Fruit fly (Drosophila melanogaster) whole organism, embryonic: ENCODE measurements around the gene CG14442.

ENCODE experiments used
- C15 ChIP-seq: fragments of 200-800 bp; sonication (Bioruptor generic); IDR thresholded peaks from 3 replicates; pipeline ENCODE4 v1.3.6; 2022; ENCODE audit warnings: missing biosample characterization, missing genetic modification characterization
- CG10431 ChIP-seq: fragments of 200-800 bp; sonication (Bioruptor generic); optimal IDR thresholded peaks from 3 replicates; lab custom pipeline; 2018; ENCODE audit warnings: missing biosample characterization, mild to moderate bottlenecking, missing genetic modification characterization
- CG11085 ChIP-seq: fragments of 200-800 bp; sonication (Bioruptor generic); IDR thresholded peaks from 2 replicates; pipeline ENCODE4 v1.3.6; 2022; ENCODE audit warnings: missing biosample characterization, missing genetic modification characterization
- CG12391 ChIP-seq: fragments of 200-800 bp; sonication (Bioruptor generic); optimal IDR thresholded peaks from 3 replicates; lab custom pipeline; 2018; ENCODE audit warnings: missing biosample characterization, mild to moderate bottlenecking, missing genetic modification characterization, moderate library complexity
- CG17359 ChIP-seq: fragments of 200-800 bp; sonication (Bioruptor generic); optimal IDR thresholded peaks from 3 replicates; lab custom pipeline; 2018; ENCODE audit warnings: missing biosample characterization, mild to moderate bottlenecking, missing genetic modification characterization, moderate library complexity
- CG1792 ChIP-seq: fragments of 200-800 bp; sonication (Bioruptor generic); optimal IDR thresholded peaks from 2 replicates; lab custom pipeline; 2016; ENCODE audit warnings: missing biosample characterization, missing genetic modification characterization
- CG3065 ChIP-seq: fragments of 200-800 bp; sonication (Bioruptor generic); optimal IDR thresholded peaks from 2 replicates; lab custom pipeline; 2016; ENCODE audit warnings: missing biosample characterization, missing genetic modification characterization
- CG3281 ChIP-seq: fragments of 200-800 bp; sonication (Bioruptor generic); optimal IDR thresholded peaks from 3 replicates; lab custom pipeline; 2017; ENCODE audit warnings: missing biosample characterization, mild to moderate bottlenecking, missing genetic modification characterization
- CG34422 ChIP-seq: fragments of 200-800 bp; sonication (Bioruptor generic); IDR thresholded peaks from 3 replicates; pipeline ENCODE4 v1.3.6; 2022; ENCODE audit warnings: missing biosample characterization, missing genetic modification characterization
- CG3847 ChIP-seq: fragments of 200-800 bp; sonication (Bioruptor generic); IDR thresholded peaks from 2 replicates; pipeline ENCODE4 v1.3.6; 2022; ENCODE audit warnings: missing biosample characterization, missing genetic modification characterization
- CG6791 ChIP-seq: fragments of 200-800 bp; sonication (Bioruptor generic); IDR thresholded peaks from 3 replicates; pipeline ENCODE4 v1.3.6; 2022; ENCODE audit warnings: missing biosample characterization, missing genetic modification characterization; ENCODE audit not compliant: partially characterized antibody
- CG7556 ChIP-seq: fragments of 200-800 bp; sonication (Bioruptor generic); optimal IDR thresholded peaks from 2 replicates; lab custom pipeline; 2017; ENCODE audit warnings: missing biosample characterization, mild to moderate bottlenecking, missing genetic modification characterization
- CG7786 ChIP-seq: fragments of 200-800 bp; sonication (Bioruptor generic); optimal IDR thresholded peaks from 2 replicates; lab custom pipeline; 2016; ENCODE audit warnings: missing biosample characterization, missing genetic modification characterization
- CG8359 ChIP-seq: fragments of 200-800 bp; sonication (Bioruptor generic); optimal IDR thresholded peaks from 2 replicates; lab custom pipeline; 2017; ENCODE audit warnings: missing biosample characterization, mild to moderate bottlenecking, missing genetic modification characterization, borderline replicate concordance
- CG8765 ChIP-seq: fragments of 200-800 bp; sonication (Bioruptor generic); IDR thresholded peaks from 2 replicates; pipeline ENCODE4 v1.3.6; 2022; ENCODE audit warnings: missing biosample characterization, missing genetic modification characterization
- CkIIα-i1 ChIP-seq: fragments of 200-800 bp; sonication (Bioruptor generic); IDR thresholded peaks from 2 replicates; pipeline ENCODE4 v1.3.6; 2022; ENCODE audit warnings: missing biosample characterization, missing genetic modification characterization
- D19B ChIP-seq: fragments of 200-800 bp; sonication (Bioruptor generic); optimal IDR thresholded peaks from 2 replicates; lab custom pipeline; 2017; ENCODE audit warnings: missing biosample characterization, mild to moderate bottlenecking, missing genetic modification characterization
- Dfd ChIP-seq, 2 experiments: fragments of >200 bp; optimal IDR thresholded peaks; 2 replicates each; lab custom pipeline; 2017; ENCODE audit warnings: missing biosample characterization in 2 of 2, missing genetic modification characterization in 2 of 2
- Doc2 ChIP-seq: fragments of 200-800 bp; sonication (Bioruptor generic); IDR thresholded peaks from 2 replicates; pipeline ENCODE4 v1.3.6; 2022; ENCODE audit warnings: missing biosample characterization, missing genetic modification characterization
- Dp ChIP-seq: fragments of 200-800 bp; sonication (Bioruptor generic); optimal IDR thresholded peaks from 2 replicates; lab custom pipeline; 2018; ENCODE audit warnings: missing biosample characterization, mild to moderate bottlenecking, missing genetic modification characterization, moderate library complexity
- Hmr ChIP-seq: fragments of 200-800 bp; sonication (Bioruptor generic); optimal IDR thresholded peaks from 3 replicates; lab custom pipeline; 2017; ENCODE audit warnings: mild to moderate bottlenecking, missing biosample characterization, missing genetic modification reagents, missing genetic modification characterization
- Hr78 ChIP-seq, 2 experiments: fragments of 200-800 bp in 1 of 2; fragments of >200 bp in 1 of 2; sonication (Bioruptor generic) in 1 of 2; optimal IDR thresholded peaks; 2 replicates each; lab custom pipeline; 2017 to 2019; ENCODE audit warnings: missing biosample characterization in 2 of 2, missing genetic modification characterization in 2 of 2, mild to moderate bottlenecking in 1 of 2, moderate library complexity in 1 of 2
- Lhr ChIP-seq: fragments of 200-800 bp; sonication (Bioruptor generic); optimal IDR thresholded peaks from 3 replicates; lab custom pipeline; 2017; ENCODE audit warnings: mild to moderate bottlenecking, missing biosample characterization, missing genetic modification reagents, missing genetic modification characterization
- NC2α ChIP-seq: fragments of 200-800 bp; sonication (Bioruptor generic); optimal IDR thresholded peaks from 2 replicates; lab custom pipeline; 2016; ENCODE audit warnings: missing biosample characterization, missing genetic modification characterization
- Nf-YC ChIP-seq: fragments of 200-800 bp; optimal IDR thresholded peaks from 3 replicates; lab custom pipeline; 2019; ENCODE audit warnings: missing biosample characterization, mild to moderate bottlenecking, missing genetic modification characterization, moderate library complexity
- Six4 ChIP-seq: fragments of 200-800 bp; sonication (Bioruptor generic); optimal IDR thresholded peaks from 2 replicates; lab custom pipeline; 2016; ENCODE audit warnings: missing biosample characterization, missing genetic modification characterization
- Sry-δ ChIP-seq: fragments of 200-800 bp; sonication (Bioruptor generic); optimal IDR thresholded peaks from 2 replicates; lab custom pipeline; 2016; ENCODE audit warnings: missing biosample characterization, missing genetic modification characterization
- Stat92E ChIP-seq, 3 experiments: fragments of >200 bp in 2 of 3; fragments of 200-800 bp in 1 of 3; sonication (Bioruptor generic) in 1 of 3; optimal IDR thresholded peaks; 2 replicates each; lab custom pipeline; 2017 to 2019; ENCODE audit warnings: missing biosample characterization in 3 of 3, missing genetic modification characterization in 3 of 3, mild to moderate bottlenecking in 1 of 3, moderate library complexity in 1 of 3
- Vsx1 ChIP-seq: fragments of 200-800 bp; sonication (Bioruptor generic); optimal IDR thresholded peaks from 2 replicates; lab custom pipeline; 2017; ENCODE audit warnings: missing biosample characterization, mild to moderate bottlenecking, missing genetic modification characterization, missing genetic modification reagents
- amos ChIP-seq: fragments of 200-800 bp; sonication (Bioruptor generic); IDR thresholded peaks from 2 replicates; pipeline ENCODE4 v1.3.6; 2022; ENCODE audit warnings: missing biosample characterization, missing genetic modification characterization; ENCODE audit not compliant: partially characterized antibody
- ato ChIP-seq: fragments of 200-800 bp; sonication (Bioruptor generic); IDR thresholded peaks from 2 replicates; pipeline ENCODE4 v1.3.6; 2022; ENCODE audit warnings: missing biosample characterization, missing genetic modification characterization; ENCODE audit not compliant: partially characterized antibody
- cad ChIP-seq: fragments of >200 bp; optimal IDR thresholded peaks from 2 replicates; lab custom pipeline; 2017; ENCODE audit warnings: missing biosample characterization, missing genetic modification characterization
- chm ChIP-seq: fragments of 200-800 bp; sonication (Bioruptor generic); IDR thresholded peaks from 2 replicates; pipeline ENCODE4 v1.3.6; 2022; ENCODE audit warnings: missing biosample characterization, missing genetic modification characterization
- dm ChIP-seq: fragments of 200-800 bp; sonication (Bioruptor generic); optimal IDR thresholded peaks from 3 replicates; lab custom pipeline; 2016; ENCODE audit warnings: missing biosample characterization, missing genetic modification characterization
- dmrt11E ChIP-seq: fragments of 200-800 bp; sonication (Bioruptor generic); optimal IDR thresholded peaks from 3 replicates; lab custom pipeline; 2018; ENCODE audit warnings: missing biosample characterization, mild to moderate bottlenecking, missing genetic modification characterization, moderate library complexity
- ftz-f1 ChIP-seq: fragments of 200-800 bp; sonication (Bioruptor generic); optimal IDR thresholded peaks from 2 replicates; lab custom pipeline; 2016; ENCODE audit warnings: missing biosample characterization, missing genetic modification characterization
- fu2 ChIP-seq: fragments of 200-800 bp; sonication (Bioruptor generic); optimal IDR thresholded peaks from 2 replicates; lab custom pipeline; 2016; ENCODE audit warnings: missing biosample characterization, missing genetic modification characterization
- grau ChIP-seq: fragments of 200-800 bp; optimal IDR thresholded peaks from 3 replicates; lab custom pipeline; 2019; ENCODE audit warnings: missing biosample characterization, mild to moderate bottlenecking, missing genetic modification characterization, moderate library complexity
- h ChIP-seq: fragments of >200 bp; optimal IDR thresholded peaks from 2 replicates; lab custom pipeline; 2017
- hb ChIP-seq: fragments of 200-800 bp; sonication (Bioruptor generic); IDR thresholded peaks from 3 replicates; pipeline ENCODE4 v1.3.6; 2022; ENCODE audit warnings: missing biosample characterization, missing genetic modification characterization; ENCODE audit not compliant: partially characterized antibody
- hkb ChIP-seq, 2 experiments: fragments of 200-800 bp in 1 of 2; fragments of >200 bp in 1 of 2; sonication (Bioruptor generic) in 1 of 2; IDR thresholded peaks in 1 of 2; optimal IDR thresholded peaks in 1 of 2; 2 replicates each; pipeline versions ENCODE4 v1.3.6 to Lab custom; 2017 to 2022; ENCODE audit warnings: missing biosample characterization in 1 of 2, missing genetic modification characterization in 1 of 2
- row ChIP-seq: fragments of 200-800 bp; sonication (Bioruptor generic); IDR thresholded peaks from 3 replicates; pipeline ENCODE4 v1.3.6; 2022; ENCODE audit warnings: missing biosample characterization, missing genetic modification characterization
- schlank ChIP-seq: fragments of 200-800 bp; sonication (Bioruptor generic); optimal IDR thresholded peaks from 2 replicates; lab custom pipeline; 2018; ENCODE audit warnings: missing biosample characterization, mild to moderate bottlenecking, missing genetic modification characterization
- slbo ChIP-seq: fragments of 200-800 bp; sonication (Bioruptor generic); IDR thresholded peaks from 2 replicates; pipeline ENCODE4 v1.3.6; 2022; ENCODE audit warnings: missing biosample characterization, missing genetic modification characterization
- sna ChIP-seq: fragments of 200-800 bp; sonication (Bioruptor generic); IDR thresholded peaks from 2 replicates; pipeline ENCODE4 v1.3.6; 2022; ENCODE audit warnings: missing biosample characterization, missing genetic modification characterization; ENCODE audit not compliant: partially characterized antibody
- stc ChIP-seq: fragments of 200-800 bp; sonication (Bioruptor generic); IDR thresholded peaks from 2 replicates; pipeline ENCODE4 v1.3.6; 2022; ENCODE audit warnings: missing biosample characterization, missing genetic modification characterization
- unc-4 ChIP-seq: fragments of 200-800 bp; sonication (Bioruptor generic); IDR thresholded peaks from 2 replicates; pipeline ENCODE4 v1.3.6; 2022; ENCODE audit warnings: missing biosample characterization, missing genetic modification characterization; ENCODE audit not compliant: partially characterized antibody
- usp ChIP-seq: fragments of >200 bp; optimal IDR thresholded peaks from 2 replicates; lab custom pipeline; 2017; ENCODE audit warnings: missing biosample characterization, missing genetic modification characterization
- wek ChIP-seq: fragments of 200-800 bp; sonication (Bioruptor generic); optimal IDR thresholded peaks from 3 replicates; lab custom pipeline; 2018; ENCODE audit warnings: missing biosample characterization, mild to moderate bottlenecking, missing genetic modification characterization, moderate library complexity
- zfh1 ChIP-seq: fragments of 200-800 bp; sonication (Bioruptor generic); IDR thresholded peaks from 3 replicates; pipeline ENCODE4 v1.3.6; 2022; ENCODE audit warnings: missing biosample characterization, missing genetic modification characterization

CG14442 gene

dm6 chrX:6741184-6741586 is 46.4 kb upstream of the CG14442 start (continued):
- TF ChIP-seq ftz-f1 (GFP tag; lab: Kevin White, UChicago), result peak; percentile 18
- TF ChIP-seq Vsx1 (GFP tag; lab: Kevin White, UChicago), result no peak
- TF ChIP-seq Lhr (GFP tag; lab: Kevin White, UChicago), result peak; percentile 84
- no peak for TF ChIP-seq schlank
- peak; percentile 71 for TF ChIP-seq ato
- no peak for TF ChIP-seq Six4 (GFP tag; lab: Kevin White, UChicago)
- no peak for TF ChIP-seq CG7556 (GFP tag; lab: Kevin White, UChicago)
- TF ChIP-seq CG11085 (GFP tag; lab: Robert Waterston, UW), result no peak
- TF ChIP-seq fu2 (GFP tag; lab: Kevin White, UChicago), result no peak
- peak; percentile 25 for TF ChIP-seq CG7786 (GFP tag; lab: Kevin White, UChicago)
- no peak for TF ChIP-seq NC2α (GFP tag; lab: Kevin White, UChicago)
- no peak for TF ChIP-seq h (lab: Kevin White, UChicago)
- TF ChIP-seq unc-4 (GFP tag; lab: Robert Waterston, UW), result peak; percentile 72
- TF ChIP-seq D19B (GFP tag; lab: Kevin White, UChicago), result peak; percentile 8
- peak; percentile 29 for TF ChIP-seq CG17359
- TF ChIP-seq Doc2 (GFP tag; lab: Robert Waterston, UW), result no peak
- TF ChIP-seq CG34422, result peak; percentile 50; the same call in 1 of the 3 replicates
- peak; percentile 95 for TF ChIP-seq Dp (GFP tag; lab: Kevin White, UChicago)
- no peak for TF ChIP-seq CG8359 (GFP tag; lab: Kevin White, UChicago)
- TF ChIP-seq Hmr, result peak; percentile 77
- TF ChIP-seq Sry-δ (GFP tag; lab: Kevin White, UChicago), result peak; percentile 81
- peak; percentile 15 for TF ChIP-seq CG3281 (GFP tag; lab: Kevin White, UChicago)
- TF ChIP-seq cad (GFP tag; lab: Kevin White, UChicago), result no peak
- no peak for TF ChIP-seq Hr78 (GFP tag; optimal IDR thresholded peaks at IDR 0.05; lab: Kevin White, UChicago)
- TF ChIP-seq Dfd (GFP tag; optimal IDR thresholded peaks at IDR 0.05; lab: Kevin White, UChicago), result no peak
- TF ChIP-seq CkIIα-i1 (GFP tag; lab: Robert Waterston, UW), result no peak
- TF ChIP-seq grau (tag; lab: Kevin White, UChicago), result peak; percentile 51
- TF ChIP-seq CG3065, result no peak
- peak; percentile 66 for TF ChIP-seq CG3847 (GFP tag; lab: Robert Waterston, UW)
- TF ChIP-seq Nf-YC (tag; lab: Kevin White, UChicago), result peak; percentile 27
- TF ChIP-seq row (GFP tag; lab: Robert Waterston, UW), result peak; percentile 73
- peak; percentile 76 for TF ChIP-seq hb
- TF ChIP-seq slbo (GFP tag; lab: Robert Waterston, UW), result peak; percentile 74
- no peak for TF ChIP-seq CG8765
- TF ChIP-seq usp (GFP tag; lab: Kevin White, UChicago), result no peak
- no peak for TF ChIP-seq dm
- TF ChIP-seq sna (GFP tag; lab: Robert Waterston, UW), result peak; percentile 67; the same call in 1 of the 2 replicates
- TF ChIP-seq CG10431 (GFP tag; lab: Kevin White, UChicago), result no peak
- peak; percentile 83 for TF ChIP-seq CG6791 (GFP tag; lab: Robert Waterston, UW)
- TF ChIP-seq CG1792 (GFP tag; lab: Kevin White, UChicago), result no peak
- peak; percentile 86 for TF ChIP-seq amos (GFP tag; lab: Robert Waterston, UW)
- TF ChIP-seq wek (GFP tag; lab: Kevin White, UChicago), result no peak
- peak; percentile 47; the same call in 2 of the 3 replicates for TF ChIP-seq zfh1
- TF ChIP-seq hkb (optimal IDR thresholded peaks at IDR 0.05; lab: Kevin White, UChicago), result no peak
- peak; percentile 67 for TF ChIP-seq hkb (GFP tag; IDR thresholded peaks at IDR 0.05; lab: Robert Waterston, UW)
- TF ChIP-seq stc (GFP tag; lab: Robert Waterston, UW), result peak; percentile 50; the same call in 1 of the 2 replicates
- TF ChIP-seq CG12391 (tag; lab: Kevin White, UChicago), result peak; percentile 48
- no peak; the same call in 1 of the 2 replicates for TF ChIP-seq chm (GFP tag; lab: Robert Waterston, UW)
- 0 out of 3 replicates have a peak, but pooled peaks have one; percentile 5 for TF ChIP-seq C15 (GFP tag; lab: Robert Waterston, UW)
- peak; percentile 15 for TF ChIP-seq dmrt11E (tag; lab: Kevin White, UChicago)
- no peak for TF ChIP-seq Stat92E (GFP tag; optimal IDR thresholded peaks at IDR 0.05; lab: Kevin White, UChicago)
